Fruit fly (Drosophila melanogaster): Measurements from ENCODE around the gene CG13738.

- no peak for TF ChIP-seq dac (GFP tag; optimal IDR thresholded peaks at IDR 0.05)
- no peak for TF ChIP-seq lz (GFP tag; optimal IDR thresholded peaks at IDR 0.05)
- TF ChIP-seq Ets21C (GFP tag; optimal IDR thresholded peaks at IDR 0.05): no peak
- TF ChIP-seq CG9139 (GFP tag; optimal IDR thresholded peaks at IDR 0.05): no peak
- TF ChIP-seq Blimp-1 (GFP tag; optimal IDR thresholded peaks at IDR 0.05): no peak
- TF ChIP-seq CG6808 (GFP tag; optimal IDR thresholded peaks at IDR 0.05): no peak
- no peak for TF ChIP-seq CG8119 (GFP tag; IDR thresholded peaks at IDR 0.05)
- TF ChIP-seq vri (GFP tag; optimal IDR thresholded peaks at IDR 0.05): no peak
These were observed 16.6 kb downstream of the CG13738 start for dm6 chr3L:13956667-13957066.

Measured in whole organism, prepupa.